Fruit fly (Drosophila melanogaster) whole organism: Measurements from ENCODE around the gene Tsp2A.

Experiments used
- CG8478 ChIP-seq: fragments of >200 bp; optimal IDR thresholded peaks from 2 replicates; lab custom pipeline; 2018; ENCODE audit warnings: inconsistent platforms
- pan ChIP-seq: fragments of >200 bp; optimal IDR thresholded peaks from 2 replicates; lab custom pipeline; 2017
- usp ChIP-seq: fragments of >200 bp; optimal IDR thresholded peaks from 2 replicates; lab custom pipeline; 2017; ENCODE audit warnings: missing biosample characterization, missing genetic modification characterization, mixed read lengths

DNA sequence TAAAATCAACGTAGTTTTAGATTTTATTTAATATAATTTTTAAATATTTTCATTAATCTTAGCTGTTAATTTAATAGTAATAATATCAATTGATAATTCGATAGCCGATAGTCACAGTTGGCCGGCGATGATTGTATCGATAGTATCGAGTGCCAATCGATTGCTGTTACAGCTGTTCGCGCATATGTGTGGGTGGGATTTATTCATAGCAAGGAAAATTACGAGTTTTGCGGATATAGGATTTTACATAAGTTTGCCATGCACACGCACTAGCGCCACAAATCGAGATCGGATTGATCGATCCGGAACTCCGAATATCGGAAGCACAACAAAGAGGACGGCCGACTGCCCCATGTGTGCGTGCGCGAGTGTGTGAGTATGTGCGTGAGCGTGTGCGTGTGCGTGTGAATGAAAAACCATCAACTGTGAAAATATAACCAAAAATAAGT lies 4.4 kb upstream of the Tsp2A start, which contains the start of gene Naa30A:
- TF ChIP-seq usp (GFP tag; lab: Kevin White, UChicago) (no peak), CG8478 (no peak), pan (no peak)
